Fruit fly (Drosophila melanogaster): ENCODE data around the gene CG7778.

The CG7778 gene

dm6 chr2L:8311091-8311490, 35.3 kb upstream of the CG7778 start, which contains the start of the genes CG7810 and CG7806 (continued):
- peak; percentile 88 for TF ChIP-seq H2.0 (GFP tag; IDR thresholded peaks at IDR 0.05)
- TF ChIP-seq CG17359 (tag; optimal IDR thresholded peaks at IDR 0.05), result peak; percentile 92
- TF ChIP-seq CG9609 (GFP tag; optimal IDR thresholded peaks at IDR 0.05), result peak; percentile 88
- TF ChIP-seq Atf-2 (GFP tag; optimal IDR thresholded peaks at IDR 0.05), result peak; percentile 86
- TF ChIP-seq trem (tag; optimal IDR thresholded peaks at IDR 0.05), result peak; percentile 86
- TF ChIP-seq nmo (GFP tag; optimal IDR thresholded peaks at IDR 0.05), result peak; percentile 92
- TF ChIP-seq Nf-YB (GFP tag; optimal IDR thresholded peaks at IDR 0.05), result peak; percentile 80
- TF ChIP-seq dmrt11E (tag; optimal IDR thresholded peaks at IDR 0.05), result peak; percentile 89
- peak; percentile 85 for TF ChIP-seq Aef1 (GFP tag; IDR thresholded peaks at IDR 0.05)
- peak; percentile 63 for TF ChIP-seq schlank (tag; optimal IDR thresholded peaks at IDR 0.05)
- TF ChIP-seq otp (GFP tag; IDR thresholded peaks at IDR 0.05), result peak; percentile 88
- TF ChIP-seq peb (GFP tag; IDR thresholded peaks at IDR 0.05), result peak; percentile 66
- TF ChIP-seq gcm (GFP tag; optimal IDR thresholded peaks at IDR 0.05), result peak; percentile 92
- TF ChIP-seq NC2β (GFP tag; optimal IDR thresholded peaks at IDR 0.05), result peak; percentile 88
- peak; percentile 78 for TF ChIP-seq CG18011 (GFP tag; optimal IDR thresholded peaks at IDR 0.05)
- TF ChIP-seq CG17186 (GFP tag; optimal IDR thresholded peaks at IDR 0.05), result peak; percentile 69
- no peak for TF ChIP-seq tio (GFP tag; optimal IDR thresholded peaks at IDR 0.05)
- TF ChIP-seq bbx (GFP tag; IDR thresholded peaks at IDR 0.05; ENCODE audit: partially characterized antibody), result no peak
- peak; percentile 87 for TF ChIP-seq CG10267 (tag; optimal IDR thresholded peaks at IDR 0.05)
- TF ChIP-seq gsb-n (tag; optimal IDR thresholded peaks at IDR 0.05), result peak; percentile 90
- TF ChIP-seq Adf1 (GFP tag; IDR thresholded peaks at IDR 0.05), result peak; percentile 65
- peak; percentile 63 for TF ChIP-seq CG6683 (GFP tag; optimal IDR thresholded peaks at IDR 0.05)
- TF ChIP-seq Sry-δ (GFP tag; optimal IDR thresholded peaks at IDR 0.05), result peak; percentile 76
- TF ChIP-seq psq (GFP tag; optimal IDR thresholded peaks at IDR 0.05), result peak; percentile 61
- TF ChIP-seq chif (GFP tag; optimal IDR thresholded peaks at IDR 0.05), result peak; percentile 83 to 92
- TF ChIP-seq CG8478 (optimal IDR thresholded peaks at IDR 0.05), result no peak
- TF ChIP-seq gcm2 (GFP tag; optimal IDR thresholded peaks at IDR 0.05), result peak; percentile 86
- TF ChIP-seq CG15269 (tag; optimal IDR thresholded peaks at IDR 0.05), result peak; percentile 92
- peak; percentile 89 for TF ChIP-seq CG13775 (GFP tag; optimal IDR thresholded peaks at IDR 0.05)
- no peak for TF ChIP-seq Hmx (GFP tag; optimal IDR thresholded peaks at IDR 0.05)
- peak; percentile 80 for TF ChIP-seq HHEX (GFP tag; optimal IDR thresholded peaks at IDR 0.05)
- TF ChIP-seq gem (tag; optimal IDR thresholded peaks at IDR 0.05), result peak; percentile 96
- peak; percentile 86 for TF ChIP-seq Ada2b (GFP tag; IDR thresholded peaks at IDR 0.05)
- peak; percentile 74 for TF ChIP-seq CG4730 (GFP tag; IDR thresholded peaks at IDR 0.05)
- TF ChIP-seq h (optimal IDR thresholded peaks at IDR 0.05), result no peak
- TF ChIP-seq Poxn (GFP tag; IDR thresholded peaks at IDR 0.05), result 0 out of 2 replicates have a peak, but pooled peaks have one; percentile 50
- peak; percentile 89 for TF ChIP-seq CG9932 (GFP tag; IDR thresholded peaks at IDR 0.05)
- TF ChIP-seq CG17912 (GFP tag; optimal IDR thresholded peaks at IDR 0.05), result peak; percentile 20
- no peak for TF ChIP-seq mld (GFP tag; IDR thresholded peaks at IDR 0.05; ENCODE audit: partially characterized antibody)
- TF ChIP-seq HmgD (GFP tag; optimal IDR thresholded peaks at IDR 0.05), result peak; percentile 28
- peak; percentile 96 for TF ChIP-seq CG17328 (GFP tag; IDR thresholded peaks at IDR 0.05)
- no peak for TF ChIP-seq cad (GFP tag; optimal IDR thresholded peaks at IDR 0.05)
- TF ChIP-seq ttk (GFP tag; IDR thresholded peaks at IDR 0.05), result peak; percentile 91
- TF ChIP-seq CG6175 (GFP tag; IDR thresholded peaks at IDR 0.05), result no peak
- TF ChIP-seq CHES-1-like (GFP tag; optimal IDR thresholded peaks at IDR 0.05), result peak; percentile 94
- TF ChIP-seq Xrp1 (GFP tag; IDR thresholded peaks at IDR 0.05), result peak; percentile 94
- TF ChIP-seq CG11723 (GFP tag; optimal IDR thresholded peaks at IDR 0.05), result no peak
- TF ChIP-seq seq (GFP tag; IDR thresholded peaks at IDR 0.05), result peak; percentile 91
- TF ChIP-seq da (GFP tag; optimal IDR thresholded peaks at IDR 0.05), result peak; percentile 80
- no peak for TF ChIP-seq sqz (GFP tag; optimal IDR thresholded peaks at IDR 0.05)
- TF ChIP-seq Mrtf (GFP tag; IDR thresholded peaks at IDR 0.05), result peak; percentile 84
- TF ChIP-seq ac (GFP tag; optimal IDR thresholded peaks at IDR 0.05), result peak; percentile 35

Measured in whole organism, embryonic.